Worm (Caenorhabditis elegans) whole organism, early embryonic: ENCODE measurements around the gene C05E11.6.

Source experiments
- ceh-36 ChIP-seq: sonication (generic microtip); optimal IDR thresholded peaks from 2 replicates; lab custom pipeline; 2016; ENCODE audit warnings: missing genetic modification characterization, inconsistent platforms, missing compliant biosample characterization
- hmg-4 ChIP-seq: fragments of 200-800 bp; sonication (Bioruptor generic); optimal IDR thresholded peaks from 2 replicates; lab custom pipeline; 2018; ENCODE audit warnings: mild to moderate bottlenecking, missing genetic modification characterization, missing compliant biosample characterization
- pes-1 ChIP-seq: fragments of 200-800 bp; sonication (Bioruptor generic); IDR thresholded peaks from 2 replicates; pipeline ENCODE4 v1.3.6; 2022; ENCODE audit warnings: missing genetic modification reagents, missing genetic modification characterization, missing compliant biosample characterization
- scrt-1 ChIP-seq: fragments of 200-800 bp; sonication (Bioruptor generic); IDR thresholded peaks from 2 replicates; pipeline ENCODE4 v1.3.6; 2022; ENCODE audit warnings: missing genetic modification characterization, missing compliant biosample characterization

DNA sequence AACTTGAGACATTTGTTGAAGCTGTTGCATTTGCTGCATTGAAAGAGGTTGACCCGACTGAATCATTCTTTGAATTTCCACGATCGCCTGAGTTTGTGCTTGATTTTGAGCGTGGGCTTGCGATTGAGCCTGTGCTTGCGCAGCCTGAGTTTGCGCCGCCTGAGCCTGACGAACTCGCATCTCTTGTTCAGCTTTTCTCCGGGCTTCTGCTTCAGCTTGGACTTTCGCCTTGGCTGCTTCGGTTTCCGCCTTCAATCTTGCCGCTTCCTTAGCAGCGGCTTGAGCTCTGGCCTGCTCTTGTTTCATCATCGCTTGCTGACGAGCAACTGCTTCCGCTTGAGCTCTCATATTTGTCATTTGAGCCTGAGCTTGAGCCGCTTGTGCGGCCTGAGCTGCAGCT is 35.5 kb downstream of the C05E11.6 start:
- TF ChIP-seq scrt-1 (GFP tag; lab: Robert Waterston, UW): no peak
- TF ChIP-seq pes-1 (GFP tag; lab: Robert Waterston, UW): no peak
- TF ChIP-seq hmg-4: no peak
- TF ChIP-seq ceh-36 (tag; lab: Kevin White, UChicago): no peak
